Fruit fly (Drosophila melanogaster) whole organism, embryonic: Measurements from ENCODE around the gene CG2528.
A peak's percentile ranks its signal among the peaks of the same experiment; 100 is the strongest.

ENCODE experiments used
- CG10431 ChIP-seq: fragments of 200-800 bp; sonication (Bioruptor generic); optimal IDR thresholded peaks from 3 replicates; lab custom pipeline; 2018; ENCODE audit warnings: missing biosample characterization, mild to moderate bottlenecking, missing genetic modification characterization
- CG11456 ChIP-seq: fragments of 200-800 bp; sonication (Bioruptor generic); IDR thresholded peaks from 3 replicates; pipeline ENCODE4 v1.3.6; 2022; ENCODE audit warnings: missing biosample characterization, missing genetic modification characterization
- CG15696 ChIP-seq: fragments of 200-800 bp; sonication (Bioruptor generic); optimal IDR thresholded peaks from 2 replicates; lab custom pipeline; 2019; ENCODE audit warnings: missing biosample characterization, mild to moderate bottlenecking, missing genetic modification characterization, moderate library complexity
- CG17912 ChIP-seq: fragments of 200-800 bp; sonication (Bioruptor generic); optimal IDR thresholded peaks from 2 replicates; lab custom pipeline; 2018; ENCODE audit warnings: missing biosample characterization, mild to moderate bottlenecking, missing genetic modification characterization
- CG2129 ChIP-seq: fragments of 200-800 bp; sonication (Bioruptor generic); IDR thresholded peaks from 2 replicates; pipeline ENCODE4 v1.3.6; 2022; ENCODE audit warnings: missing biosample characterization, missing genetic modification characterization; ENCODE audit not compliant: partially characterized antibody
- CG2199 ChIP-seq: fragments of 200-800 bp; sonication (Bioruptor generic); IDR thresholded peaks from 3 replicates; pipeline ENCODE4 v1.3.6; 2022; ENCODE audit warnings: missing biosample characterization, missing genetic modification characterization
- CG2678 ChIP-seq: fragments of 200-800 bp; sonication (Bioruptor generic); optimal IDR thresholded peaks from 3 replicates; lab custom pipeline; 2019; ENCODE audit warnings: missing biosample characterization, mild to moderate bottlenecking, missing genetic modification characterization, moderate library complexity
- CG31365 ChIP-seq: fragments of 200-800 bp; sonication (Bioruptor generic); optimal IDR thresholded peaks from 2 replicates; lab custom pipeline; 2018; ENCODE audit warnings: missing biosample characterization, mild to moderate bottlenecking, missing genetic modification characterization
- CG32767 ChIP-seq: fragments of 200-800 bp; sonication (Bioruptor generic); IDR thresholded peaks from 2 replicates; pipeline ENCODE4 v1.3.6; 2022; ENCODE audit warnings: missing biosample characterization, missing genetic modification characterization
- CG3838 ChIP-seq: fragments of 200-800 bp; sonication (Bioruptor generic); optimal IDR thresholded peaks from 3 replicates; lab custom pipeline; 2016; ENCODE audit warnings: missing biosample characterization, missing genetic modification characterization
- CG3995 ChIP-seq: fragments of 200-800 bp; sonication (Bioruptor generic); optimal IDR thresholded peaks from 3 replicates; lab custom pipeline; 2016; ENCODE audit warnings: missing biosample characterization, missing genetic modification characterization
- CG42726 ChIP-seq: fragments of 200-800 bp; sonication (Bioruptor generic); IDR thresholded peaks from 2 replicates; pipeline ENCODE4 v1.3.6; 2022; ENCODE audit warnings: missing biosample characterization, missing genetic modification characterization; ENCODE audit not compliant: partially characterized antibody
- CG4404 ChIP-seq: fragments of 200-800 bp; sonication (Bioruptor generic); IDR thresholded peaks from 2 replicates; pipeline ENCODE4 v1.3.6; 2022; ENCODE audit warnings: missing biosample characterization, missing genetic modification characterization
- CG6854 ChIP-seq: fragments of 200-800 bp; sonication (Bioruptor generic); optimal IDR thresholded peaks from 3 replicates; lab custom pipeline; 2017; ENCODE audit warnings: missing biosample characterization, mild to moderate bottlenecking, missing genetic modification characterization
- CG8290 ChIP-seq, 3 experiments: fragments of 200-800 bp; sonication (Bioruptor generic); optimal IDR thresholded peaks; 2 replicates each; lab custom pipeline; 2016 to 2019; ENCODE audit warnings: missing biosample characterization in 3 of 3, missing genetic modification characterization in 3 of 3, mild to moderate bottlenecking in 2 of 3, moderate library complexity in 1 of 3
- CG8924 ChIP-seq: fragments of 200-800 bp; optimal IDR thresholded peaks from 3 replicates; lab custom pipeline; 2019; ENCODE audit warnings: missing biosample characterization, mild to moderate bottlenecking, missing genetic modification characterization, moderate library complexity
- Camta ChIP-seq: fragments of 200-800 bp; sonication (Bioruptor generic); optimal IDR thresholded peaks from 2 replicates; lab custom pipeline; 2016; ENCODE audit warnings: missing biosample characterization, missing genetic modification characterization
- Chrac-16 ChIP-seq: fragments of 200-800 bp; sonication (Bioruptor generic); optimal IDR thresholded peaks from 3 replicates; lab custom pipeline; 2016; ENCODE audit warnings: missing biosample characterization, missing genetic modification characterization
- ERR ChIP-seq: fragments of 200-800 bp; sonication (Bioruptor generic); optimal IDR thresholded peaks from 2 replicates; lab custom pipeline; 2016; ENCODE audit warnings: missing biosample characterization, missing genetic modification characterization
- Ets65A ChIP-seq: fragments of 200-800 bp; sonication (Bioruptor generic); peaks from one replicate; lab custom pipeline; 2016; ENCODE audit warnings: missing biosample characterization, missing genetic modification characterization
- Hand ChIP-seq: fragments of 200-800 bp; sonication (Bioruptor generic); optimal IDR thresholded peaks from 2 replicates; lab custom pipeline; 2017; ENCODE audit warnings: mild to moderate bottlenecking, missing biosample characterization, missing genetic modification reagents, missing genetic modification characterization
- Hmr ChIP-seq: fragments of 200-800 bp; sonication (Bioruptor generic); optimal IDR thresholded peaks from 3 replicates; lab custom pipeline; 2017; ENCODE audit warnings: mild to moderate bottlenecking, missing biosample characterization, missing genetic modification reagents, missing genetic modification characterization
- Lhr ChIP-seq: fragments of 200-800 bp; sonication (Bioruptor generic); optimal IDR thresholded peaks from 3 replicates; lab custom pipeline; 2017; ENCODE audit warnings: mild to moderate bottlenecking, missing biosample characterization, missing genetic modification reagents, missing genetic modification characterization
- Max ChIP-seq: fragments of 200-800 bp; sonication (Bioruptor generic); optimal IDR thresholded peaks from 2 replicates; lab custom pipeline; 2016; ENCODE audit warnings: missing biosample characterization, mild to moderate bottlenecking, missing genetic modification characterization
- Meics ChIP-seq: fragments of 200-800 bp; sonication (Bioruptor generic); optimal IDR thresholded peaks from 2 replicates; lab custom pipeline; 2017; ENCODE audit warnings: missing biosample characterization, mild to moderate bottlenecking, missing genetic modification characterization
- NC2α ChIP-seq: fragments of 200-800 bp; sonication (Bioruptor generic); optimal IDR thresholded peaks from 2 replicates; lab custom pipeline; 2016; ENCODE audit warnings: missing biosample characterization, missing genetic modification characterization
- Oaz ChIP-seq: fragments of 200-800 bp; sonication (Bioruptor generic); IDR thresholded peaks from 2 replicates; pipeline ENCODE4 v1.3.6; 2022; ENCODE audit warnings: missing biosample characterization, missing genetic modification characterization
- Sry-δ ChIP-seq: fragments of 200-800 bp; sonication (Bioruptor generic); optimal IDR thresholded peaks from 2 replicates; lab custom pipeline; 2016; ENCODE audit warnings: missing biosample characterization, missing genetic modification characterization
- Stat92E ChIP-seq, 3 experiments: fragments of >200 bp in 2 of 3; fragments of 200-800 bp in 1 of 3; sonication (Bioruptor generic) in 1 of 3; optimal IDR thresholded peaks; 2 replicates each; lab custom pipeline; 2017 to 2019; ENCODE audit warnings: missing biosample characterization in 3 of 3, missing genetic modification characterization in 3 of 3, mild to moderate bottlenecking in 1 of 3, moderate library complexity in 1 of 3
- Usf ChIP-seq: fragments of 200-800 bp; sonication (Bioruptor generic); optimal IDR thresholded peaks from 2 replicates; lab custom pipeline; 2017; ENCODE audit warnings: missing genotype, missing biosample characterization, missing genetic modification characterization
- ap ChIP-seq: fragments of 200-800 bp; sonication (Bioruptor generic); IDR thresholded peaks from 2 replicates; pipeline ENCODE4 v1.3.6; 2022; ENCODE audit warnings: missing biosample characterization, missing genetic modification characterization
- ato ChIP-seq: fragments of 200-800 bp; sonication (Bioruptor generic); IDR thresholded peaks from 2 replicates; pipeline ENCODE4 v1.3.6; 2022; ENCODE audit warnings: missing biosample characterization, missing genetic modification characterization; ENCODE audit not compliant: partially characterized antibody
- az2 ChIP-seq: fragments of 200-800 bp; sonication (Bioruptor generic); optimal IDR thresholded peaks from 3 replicates; lab custom pipeline; 2016; ENCODE audit warnings: missing biosample characterization, missing genetic modification characterization
- btn ChIP-seq: fragments of 200-800 bp; sonication (Bioruptor generic); optimal IDR thresholded peaks from 2 replicates; lab custom pipeline; 2016; ENCODE audit warnings: missing biosample characterization, missing genetic modification characterization
- crc ChIP-seq: fragments of 200-800 bp; sonication (Bioruptor generic); optimal IDR thresholded peaks from 2 replicates; lab custom pipeline; 2016; ENCODE audit warnings: missing biosample characterization, missing genetic modification characterization
- ewg ChIP-seq: fragments of 200-800 bp; sonication (Bioruptor generic); optimal IDR thresholded peaks from 3 replicates; lab custom pipeline; 2017; ENCODE audit warnings: mild to moderate bottlenecking, missing biosample characterization, missing genetic modification reagents, missing genetic modification characterization
- ftz-f1 ChIP-seq: fragments of 200-800 bp; sonication (Bioruptor generic); optimal IDR thresholded peaks from 2 replicates; lab custom pipeline; 2016; ENCODE audit warnings: missing biosample characterization, missing genetic modification characterization
- gcm2 ChIP-seq: fragments of 200-800 bp; sonication (Bioruptor generic); optimal IDR thresholded peaks from 2 replicates; lab custom pipeline; 2016; ENCODE audit warnings: missing biosample characterization, missing genetic modification characterization
- gem ChIP-seq: fragments of 200-800 bp; sonication (Bioruptor generic); optimal IDR thresholded peaks from 2 replicates; lab custom pipeline; 2019; ENCODE audit warnings: missing biosample characterization, mild to moderate bottlenecking, missing genetic modification characterization, moderate library complexity
- gro ChIP-seq: fragments of 200-800 bp; sonication (Bioruptor generic); optimal IDR thresholded peaks from 2 replicates; lab custom pipeline; 2016; ENCODE audit warnings: missing biosample characterization, missing genetic modification characterization
- h ChIP-seq: fragments of >200 bp; optimal IDR thresholded peaks from 2 replicates; lab custom pipeline; 2017
- maf-S ChIP-seq: fragments of 200-800 bp; sonication (Bioruptor generic); optimal IDR thresholded peaks from 2 replicates; lab custom pipeline; 2016; ENCODE audit warnings: missing biosample characterization, missing genetic modification characterization
- onecut ChIP-seq: fragments of 200-800 bp; sonication (Bioruptor generic); IDR thresholded peaks from 2 replicates; pipeline ENCODE4 v1.3.6; 2022; ENCODE audit warnings: missing biosample characterization, missing genetic modification characterization
- ro ChIP-seq: fragments of 200-800 bp; sonication (Bioruptor generic); IDR thresholded peaks from 2 replicates; pipeline ENCODE4 v1.3.6; 2022; ENCODE audit warnings: missing biosample characterization, missing genetic modification characterization
- sc ChIP-seq, 3 experiments: fragments of >200 bp in 2 of 3; fragments of 200-800 bp in 1 of 3; sonication (Bioruptor generic) in 1 of 3; optimal IDR thresholded peaks; 2 replicates in 2 of 3; 3 replicates in 1 of 3; lab custom pipeline; 2017; ENCODE audit warnings: mild to moderate bottlenecking in 1 of 3, missing biosample characterization in 1 of 3, missing genetic modification characterization in 1 of 3, missing genetic modification reagents in 1 of 3
- slp2 ChIP-seq: fragments of 200-800 bp; sonication (Bioruptor generic); optimal IDR thresholded peaks from 2 replicates; lab custom pipeline; 2016; ENCODE audit warnings: missing biosample characterization, missing genetic modification characterization
- sna ChIP-seq: fragments of 200-800 bp; sonication (Bioruptor generic); IDR thresholded peaks from 2 replicates; pipeline ENCODE4 v1.3.6; 2022; ENCODE audit warnings: missing biosample characterization, missing genetic modification characterization; ENCODE audit not compliant: partially characterized antibody
- trem ChIP-seq: fragments of 200-800 bp; optimal IDR thresholded peaks from 3 replicates; lab custom pipeline; 2019; ENCODE audit warnings: missing biosample characterization, mild to moderate bottlenecking, missing genetic modification characterization, moderate library complexity
- unc-4 ChIP-seq: fragments of 200-800 bp; sonication (Bioruptor generic); IDR thresholded peaks from 2 replicates; pipeline ENCODE4 v1.3.6; 2022; ENCODE audit warnings: missing biosample characterization, missing genetic modification characterization; ENCODE audit not compliant: partially characterized antibody
- zen2 ChIP-seq: fragments of 200-800 bp; sonication (Bioruptor generic); IDR thresholded peaks from 3 replicates; pipeline ENCODE4 v1.3.6; 2022; ENCODE audit warnings: missing biosample characterization, missing genetic modification characterization; ENCODE audit not compliant: partially characterized antibody
- zfh1 ChIP-seq: fragments of 200-800 bp; sonication (Bioruptor generic); IDR thresholded peaks from 3 replicates; pipeline ENCODE4 v1.3.6; 2022; ENCODE audit warnings: missing biosample characterization, missing genetic modification characterization

The CG2528 gene

DNA sequence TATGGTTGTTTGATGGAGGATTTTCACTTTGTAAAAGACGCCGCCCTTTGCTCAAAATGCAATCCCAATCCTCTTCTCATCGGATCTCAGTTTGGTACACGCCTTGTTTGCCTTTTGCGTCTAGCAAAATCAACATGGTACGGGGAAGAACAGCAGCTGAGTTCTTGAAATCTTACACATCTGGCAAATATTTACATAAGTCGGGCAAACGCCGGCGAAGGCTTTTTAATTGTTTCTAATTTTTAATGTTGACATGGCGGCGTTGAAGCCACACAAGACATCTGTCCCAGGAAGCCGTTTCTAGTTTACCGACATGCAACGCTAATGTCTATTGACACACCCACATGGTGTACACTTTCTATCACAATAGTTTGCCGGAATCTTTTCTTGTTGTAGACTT lies 44.1 kb upstream of the CG2528 start (continued):
- TF ChIP-seq Stat92E (GFP tag; optimal IDR thresholded peaks at IDR 0.05; lab: Kevin White, UChicago) = no peak
- TF ChIP-seq gcm2 (GFP tag; lab: Kevin White, UChicago) = no peak
- no peak for TF ChIP-seq Hand (GFP tag; lab: Kevin White, UChicago)
- no peak for TF ChIP-seq CG31365
- no peak for TF ChIP-seq ewg (GFP tag; lab: Kevin White, UChicago)
- no peak for TF ChIP-seq btn (GFP tag; lab: Kevin White, UChicago)
- TF ChIP-seq Ets65A (GFP tag; lab: Kevin White, UChicago) = peak; percentile 90
- no peak for TF ChIP-seq Max (GFP tag; lab: Kevin White, UChicago)
- peak; percentile 30 for TF ChIP-seq gem (tag; lab: Kevin White, UChicago)
- no peak for TF ChIP-seq CG2678
- no peak for TF ChIP-seq ERR (GFP tag; lab: Kevin White, UChicago)
- no peak for TF ChIP-seq CG17912
- no peak for TF ChIP-seq CG32767 (GFP tag; lab: Robert Waterston, UW)
- peak; percentile 25 for TF ChIP-seq Lhr (GFP tag; lab: Kevin White, UChicago)
- TF ChIP-seq sc (optimal IDR thresholded peaks at IDR 0.05; lab: Kevin White, UChicago) = no peak
- peak; percentile 15 for TF ChIP-seq sc (GFP tag; optimal IDR thresholded peaks at IDR 0.05; lab: Kevin White, UChicago)
- no peak for TF ChIP-seq ap (GFP tag; lab: Robert Waterston, UW)
- peak; percentile 90 for TF ChIP-seq CG15696
- no peak for TF ChIP-seq Oaz (GFP tag; lab: Robert Waterston, UW)
- TF ChIP-seq CG2199 = 0 out of 3 replicates have a peak, but pooled peaks have one; percentile 51
- TF ChIP-seq CG11456 (GFP tag; lab: Robert Waterston, UW) = no peak
- TF ChIP-seq zen2 (GFP tag; lab: Robert Waterston, UW) = no peak
- TF ChIP-seq ato (GFP tag; lab: Robert Waterston, UW) = no peak
- no peak for TF ChIP-seq CG6854 (GFP tag; lab: Kevin White, UChicago)
- TF ChIP-seq Sry-δ = no peak
- no peak for TF ChIP-seq CG8290 (GFP tag; optimal IDR thresholded peaks at IDR 0.05; lab: Kevin White, UChicago)
- peak in 1 of 2 experiments; percentile 35 for TF ChIP-seq CG8290 (tag; optimal IDR thresholded peaks at IDR 0.05; lab: Kevin White, UChicago)
- peak; percentile 52; the same call in 1 of the 2 replicates for TF ChIP-seq onecut
- TF ChIP-seq h (lab: Kevin White, UChicago) = no peak
- no peak for TF ChIP-seq ftz-f1 (GFP tag; lab: Kevin White, UChicago)
- no peak for TF ChIP-seq NC2α
- no peak for TF ChIP-seq Meics (GFP tag; lab: Kevin White, UChicago)
- no peak for TF ChIP-seq Chrac-16 (GFP tag; lab: Kevin White, UChicago)
- no peak for TF ChIP-seq CG10431 (GFP tag; lab: Kevin White, UChicago)
- no peak for TF ChIP-seq trem
- no peak for TF ChIP-seq CG3838
- TF ChIP-seq maf-S = no peak
- TF ChIP-seq sna (GFP tag; lab: Robert Waterston, UW) = no peak
- TF ChIP-seq Usf (GFP tag; lab: Kevin White, UChicago) = no peak
- no peak for TF ChIP-seq CG2129 (GFP tag; lab: Robert Waterston, UW)
- no peak for TF ChIP-seq CG4404
- no peak for TF ChIP-seq CG42726
- no peak for TF ChIP-seq zfh1 (GFP tag; lab: Robert Waterston, UW)
- no peak for TF ChIP-seq Camta
- TF ChIP-seq ro (GFP tag; lab: Robert Waterston, UW) = no peak
- no peak for TF ChIP-seq CG3995 (GFP tag; lab: Kevin White, UChicago)
- TF ChIP-seq unc-4 (GFP tag; lab: Robert Waterston, UW) = no peak
- TF ChIP-seq az2 = no peak
- no peak for TF ChIP-seq slp2 (GFP tag; lab: Kevin White, UChicago)
- no peak for TF ChIP-seq Hmr (GFP tag; lab: Kevin White, UChicago)
- TF ChIP-seq CG8924 (tag; lab: Kevin White, UChicago) = no peak
- TF ChIP-seq crc (GFP tag; lab: Kevin White, UChicago) = no peak
- TF ChIP-seq gro = no peak
